Fruit fly (Drosophila melanogaster): ENCODE data around the gene Pkd2.

- no peak for TF ChIP-seq CTCF (optimal IDR thresholded peaks at IDR 0.05)
- no peak for TF ChIP-seq CG8478 (optimal IDR thresholded peaks at IDR 0.05)
These were observed 47.2 kb upstream of the Pkd2 start for dm6 chr2L:12350880-12351279.

Data from S2 (cell line).